Worm (Caenorhabditis elegans) whole organism, early embryonic: ENCODE data around the gene kin-18.

Experiments used
- B0310.2 ChIP-seq: sonication (generic microtip); optimal IDR thresholded peaks from 2 replicates; lab custom pipeline; 2016; ENCODE audit warnings: mild to moderate bottlenecking, missing genetic modification characterization, missing compliant biosample characterization
- F13C5.2 ChIP-seq: sonication (generic microtip); optimal IDR thresholded peaks from 2 replicates; lab custom pipeline; 2017; ENCODE audit warnings: mild to moderate bottlenecking, missing genetic modification characterization, inconsistent platforms, missing compliant biosample characterization
- aly-1 ChIP-seq: sonication (generic microtip); optimal IDR thresholded peaks from 2 replicates; lab custom pipeline; 2016; ENCODE audit warnings: missing genetic modification characterization, missing compliant biosample characterization
- ama-1 ChIP-seq: fragments of 150-350 bp; optimal IDR thresholded peaks from 2 replicates; lab custom pipeline; 2014
- ceh-13 ChIP-seq: fragments of 200-800 bp; sonication (Bioruptor generic); optimal IDR thresholded peaks from 2 replicates; lab custom pipeline; 2018; ENCODE audit warnings: mild to moderate bottlenecking, missing genetic modification characterization, missing compliant biosample characterization
- ceh-36 ChIP-seq: sonication (generic microtip); optimal IDR thresholded peaks from 2 replicates; lab custom pipeline; 2016; ENCODE audit warnings: missing genetic modification characterization, inconsistent platforms, missing compliant biosample characterization
- ets-7 ChIP-seq: sonication (generic microtip); optimal IDR thresholded peaks from 2 replicates; lab custom pipeline; 2016; ENCODE audit warnings: missing genotype, missing genetic modification characterization, missing compliant biosample characterization
- flt-1 ChIP-seq: fragments of 200-800 bp; sonication (Bioruptor generic); IDR thresholded peaks from 2 replicates; pipeline ENCODE4 v1.3.6; 2022; ENCODE audit warnings: missing genetic modification characterization, missing compliant biosample characterization
- hmbx-1 ChIP-seq: sonication (generic microtip); optimal IDR thresholded peaks from 2 replicates; lab custom pipeline; 2016; ENCODE audit warnings: mild to moderate bottlenecking, missing genetic modification characterization, missing compliant biosample characterization
- hmg-4 ChIP-seq: fragments of 200-800 bp; sonication (Bioruptor generic); optimal IDR thresholded peaks from 2 replicates; lab custom pipeline; 2018; ENCODE audit warnings: mild to moderate bottlenecking, missing genetic modification characterization, missing compliant biosample characterization
- hnd-1 ChIP-seq: sonication (generic microtip); optimal IDR thresholded peaks from 2 replicates; lab custom pipeline; 2016; ENCODE audit warnings: missing genetic modification characterization, missing compliant biosample characterization
- pes-1 ChIP-seq: fragments of 200-800 bp; sonication (Bioruptor generic); IDR thresholded peaks from 2 replicates; pipeline ENCODE4 v1.3.6; 2022; ENCODE audit warnings: missing genetic modification reagents, missing genetic modification characterization, missing compliant biosample characterization
- scrt-1 ChIP-seq: fragments of 200-800 bp; sonication (Bioruptor generic); IDR thresholded peaks from 2 replicates; pipeline ENCODE4 v1.3.6; 2022; ENCODE audit warnings: missing genetic modification characterization, missing compliant biosample characterization
- sea-1 ChIP-seq: fragments of 200-800 bp; sonication (Bioruptor generic); conservative IDR thresholded peaks from 2 replicates; pipeline ENCODE4 v1.3.6; 2022; ENCODE audit warnings: missing genetic modification characterization, missing compliant biosample characterization
- tbx-11 ChIP-seq: fragments of 200-800 bp; sonication (Bioruptor generic); IDR thresholded peaks from 2 replicates; pipeline ENCODE4 v1.3.6; 2022; ENCODE audit warnings: missing genetic modification characterization, missing compliant biosample characterization
- tbx-37 ChIP-seq: fragments of 200-800 bp; sonication (Bioruptor generic); conservative IDR thresholded peaks from 2 replicates; pipeline ENCODE4 v1.3.6; 2022; ENCODE audit warnings: missing genetic modification reagents, missing genetic modification characterization, missing compliant biosample characterization
- tra-4 ChIP-seq: sonication (generic microtip); optimal IDR thresholded peaks from 2 replicates; lab custom pipeline; 2017; ENCODE audit warnings: missing genetic modification characterization, missing compliant biosample characterization

The kin-18 gene

DNA sequence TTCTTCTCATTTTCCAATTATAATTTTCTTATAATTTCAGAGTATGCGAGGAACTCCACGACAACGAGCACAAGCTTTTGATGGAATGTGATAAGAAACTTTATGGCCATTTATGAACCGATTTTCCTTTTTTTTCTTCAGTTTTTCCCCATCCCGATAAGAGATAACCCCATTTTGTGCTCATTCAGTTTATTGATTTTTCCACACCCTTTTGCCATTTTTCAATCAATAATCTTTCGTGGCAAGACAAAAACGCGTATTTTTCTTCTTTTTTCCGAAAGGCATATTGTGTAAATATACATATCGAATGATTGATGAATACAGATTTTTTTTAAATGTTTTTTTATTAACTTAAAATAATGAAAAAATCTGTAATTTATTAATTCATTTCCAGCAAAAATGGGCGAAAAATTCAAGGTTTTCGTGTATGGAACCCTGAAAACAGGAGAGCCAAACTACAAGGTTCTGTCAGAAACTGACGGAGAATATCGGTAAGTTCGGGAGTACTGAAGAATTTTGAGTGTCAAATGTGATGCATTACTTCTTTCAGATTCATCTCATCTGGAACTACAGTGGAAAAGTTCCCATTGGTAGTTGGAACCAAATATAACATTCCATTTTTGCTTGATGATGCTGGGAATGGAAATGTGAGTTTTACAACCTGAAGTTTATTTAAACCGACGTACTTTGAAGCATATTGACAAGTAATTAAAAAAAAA lies 46.0 kb downstream of the kin-18 start, which contains the start of gene F42A10.9:
F42A10.9 (plus strand) TSS at position 321 of the 719 bp plus-strand sequence.
- TF ChIP-seq ceh-36, result no peak
- no peak for TF ChIP-seq pes-1 (GFP tag; lab: Robert Waterston, UW)
- no peak for TF ChIP-seq F13C5.2 (tag; lab: Kevin White, UChicago)
- TF ChIP-seq sea-1 (GFP tag; lab: Robert Waterston, UW), result no peak
- no peak for TF ChIP-seq hnd-1
- no peak for TF ChIP-seq ama-1 (lab: Kevin White, UChicago)
- TF ChIP-seq hmbx-1 (tag; lab: Kevin White, UChicago), result no peak
- no peak for TF ChIP-seq tbx-11
- TF ChIP-seq tbx-37 (GFP tag; lab: Robert Waterston, UW), result no peak
- TF ChIP-seq scrt-1 (GFP tag; lab: Robert Waterston, UW), result no peak
- TF ChIP-seq B0310.2 (tag; lab: Kevin White, UChicago), result no peak
- TF ChIP-seq flt-1, result no peak
- no peak for TF ChIP-seq tra-4

DNA sequence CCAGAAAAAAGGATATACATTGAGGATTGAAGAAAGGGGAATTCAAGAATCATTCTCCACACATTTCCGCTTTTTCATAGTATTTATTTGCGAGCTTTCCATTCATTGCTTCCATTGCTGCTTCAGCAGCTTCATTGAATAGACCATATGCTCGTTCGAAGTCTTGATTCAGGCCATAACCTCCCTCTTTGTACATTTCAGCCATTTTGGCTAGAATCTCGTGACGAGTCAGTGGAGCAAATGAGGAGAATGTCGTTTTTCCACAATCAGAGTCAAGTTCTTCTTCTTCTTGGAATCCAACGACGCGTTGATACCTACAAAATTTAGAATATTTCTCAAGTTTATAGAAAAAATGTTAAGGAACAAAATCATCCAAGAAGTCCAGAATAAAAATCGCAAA lies 46.8 kb downstream of the kin-18 start:
- TF ChIP-seq hmbx-1 (tag; lab: Kevin White, UChicago) (no peak), tra-4 (no peak), hmg-4 (GFP tag; lab: Kevin White, UChicago) (no peak), tbx-11 (no peak), scrt-1 (GFP tag; lab: Robert Waterston, UW) (no peak), ceh-13 (no peak), sea-1 (GFP tag; lab: Robert Waterston, UW) (no peak), tbx-37 (GFP tag; lab: Robert Waterston, UW) (no peak), ets-7 (tag; lab: Kevin White, UChicago) (no peak)

DNA sequence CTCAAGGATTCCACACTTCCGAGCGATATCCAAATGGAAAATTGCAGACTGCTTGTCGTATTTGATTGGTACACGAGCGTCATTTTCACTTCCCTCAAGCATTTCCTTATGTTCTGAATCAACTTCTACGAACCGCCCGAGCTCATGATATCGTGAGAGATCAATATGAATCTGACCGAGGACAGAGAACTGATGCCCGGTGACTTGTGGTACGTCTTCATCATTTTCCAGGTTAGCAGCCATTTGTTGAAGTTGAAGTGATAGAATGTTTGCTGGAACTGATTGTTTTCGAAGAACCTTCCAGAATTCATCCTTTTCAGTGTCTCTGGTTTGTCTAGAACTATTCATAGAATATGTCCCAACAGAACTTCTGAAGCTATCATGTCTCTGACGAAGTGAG lies 48.2 kb downstream of the kin-18 start:
- TF ChIP-seq flt-1, result no peak
- TF ChIP-seq scrt-1 (GFP tag; lab: Robert Waterston, UW), result no peak
- TF ChIP-seq ceh-36, result no peak
- TF ChIP-seq F13C5.2 (tag; lab: Kevin White, UChicago), result no peak
- no peak for TF ChIP-seq aly-1 (tag; lab: Kevin White, UChicago)
- TF ChIP-seq sea-1 (GFP tag; lab: Robert Waterston, UW), result no peak
- no peak for TF ChIP-seq tra-4
- TF ChIP-seq hmbx-1 (tag; lab: Kevin White, UChicago), result no peak
- no peak for TF ChIP-seq tbx-11
- TF ChIP-seq ceh-13, result no peak

DNA sequence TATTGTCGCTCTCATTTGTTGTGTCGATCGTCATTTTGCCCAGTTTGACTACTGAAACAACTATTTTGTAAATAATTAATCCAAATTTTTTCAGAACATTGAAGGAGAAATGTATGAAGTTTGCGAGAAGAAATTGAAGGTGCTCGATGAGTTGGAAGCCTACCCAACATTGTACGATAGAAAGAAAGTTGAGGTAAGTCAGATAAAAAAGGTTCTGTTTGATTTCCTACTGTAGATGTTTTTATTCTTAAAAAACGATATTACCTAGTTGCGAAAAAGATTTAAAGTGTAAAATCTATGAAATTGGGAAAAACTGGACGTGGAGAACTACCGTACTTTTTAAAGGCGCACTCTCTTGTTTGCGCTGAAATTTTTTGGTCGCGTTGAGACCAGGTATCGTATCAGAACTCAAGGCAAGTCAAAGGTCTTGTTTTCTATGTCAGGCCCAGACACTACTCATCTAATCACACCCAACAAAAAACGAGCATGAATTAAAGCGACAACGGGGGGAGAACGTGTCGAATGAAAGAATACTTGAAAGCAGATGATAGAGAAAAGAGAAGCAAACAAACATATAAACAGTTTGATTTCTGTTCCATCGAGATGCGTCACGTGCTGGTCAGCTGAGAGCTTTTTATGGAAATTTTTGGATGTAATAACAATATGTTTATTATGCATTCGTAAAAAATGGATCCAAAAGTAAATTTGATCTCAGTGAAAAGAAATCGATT lies 50.2 kb downstream of the kin-18 start, which contains the start of gene efk-1:
efk-1 (minus strand) TSS at position 51 of the 731 bp plus-strand sequence.
- TF ChIP-seq ceh-36 (no peak), aly-1 (tag; lab: Kevin White, UChicago) (no peak), B0310.2 (tag; lab: Kevin White, UChicago) (no peak), F13C5.2 (tag; lab: Kevin White, UChicago) (no peak), tra-4 (no peak), ceh-13 (no peak), ama-1 (lab: Kevin White, UChicago) (no peak), tbx-37 (GFP tag; lab: Robert Waterston, UW) (no peak), hnd-1 (no peak), flt-1 (no peak), hmg-4 (GFP tag; lab: Kevin White, UChicago) (no peak)

DNA sequence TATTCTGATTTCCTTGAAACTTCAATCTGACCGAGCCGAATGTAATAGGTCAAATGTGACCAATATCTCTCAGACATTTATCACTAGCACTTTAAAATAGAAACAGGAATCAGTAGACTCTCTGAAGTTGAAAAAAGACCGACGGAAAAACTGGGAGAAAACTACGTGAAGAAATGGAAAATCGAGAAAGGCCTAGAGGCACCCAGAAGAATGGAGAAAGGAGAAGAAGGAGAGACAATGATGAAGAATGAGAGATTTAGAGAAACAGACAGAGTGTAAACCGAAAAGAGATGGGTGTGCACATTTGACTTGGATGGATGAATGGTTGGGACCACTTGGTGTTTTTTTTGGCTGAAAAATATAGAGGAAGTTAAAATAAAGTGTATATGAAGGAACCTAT lies 51.6 kb downstream of the kin-18 start:
- TF ChIP-seq F13C5.2 (tag; lab: Kevin White, UChicago) (peak; percentile 12), hnd-1 (no peak)

DNA sequence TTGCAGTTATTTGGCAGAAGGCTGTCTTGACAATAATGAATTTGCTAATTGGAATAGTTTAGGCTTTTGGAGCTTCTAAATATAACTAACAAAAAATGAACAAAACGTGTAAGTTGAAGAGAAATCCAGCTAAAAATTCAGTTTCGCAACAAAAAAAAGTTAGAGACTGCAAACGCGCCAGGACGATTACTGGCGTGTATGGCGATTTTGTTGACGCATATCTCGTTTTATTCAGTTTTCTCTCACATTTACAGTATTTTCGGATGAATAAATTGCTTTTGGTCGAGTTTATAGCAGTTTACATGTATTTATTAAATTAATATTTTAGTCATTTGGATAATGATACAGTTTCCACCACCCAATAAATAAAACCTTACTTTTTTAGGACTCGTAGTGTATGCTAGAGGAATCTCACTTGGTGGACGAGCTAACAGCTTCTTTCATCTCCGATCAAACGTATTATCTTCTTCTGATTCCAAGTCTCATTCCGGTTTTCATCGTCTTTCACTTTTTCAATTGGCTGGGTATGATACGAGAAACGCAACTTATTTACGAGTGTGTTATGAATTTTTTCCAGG lies 54.7 kb downstream of the kin-18 start, which contains the start of the genes abcf-3 and F42A10.5:
abcf-3 (plus strand) TSS at position 384 of the 578 bp plus-strand sequence.
F42A10.5 (minus strand) TSS at position 458 of the 578 bp plus-strand sequence.
- TF ChIP-seq ceh-36, result no peak
- no peak for TF ChIP-seq sea-1 (GFP tag; lab: Robert Waterston, UW)
- no peak for TF ChIP-seq tbx-11
- TF ChIP-seq ets-7 (tag; lab: Kevin White, UChicago), result no peak
- no peak for TF ChIP-seq ceh-13
- TF ChIP-seq scrt-1 (GFP tag; lab: Robert Waterston, UW), result no peak
- TF ChIP-seq aly-1 (tag; lab: Kevin White, UChicago), result no peak
- no peak for TF ChIP-seq hmbx-1 (tag; lab: Kevin White, UChicago)
- TF ChIP-seq pes-1 (GFP tag; lab: Robert Waterston, UW), result no peak
- TF ChIP-seq hnd-1, result no peak
- TF ChIP-seq B0310.2 (tag; lab: Kevin White, UChicago), result no peak
- no peak for TF ChIP-seq tbx-37 (GFP tag; lab: Robert Waterston, UW)
- no peak for TF ChIP-seq flt-1
- TF ChIP-seq ama-1 (lab: Kevin White, UChicago), result no peak
- no peak for TF ChIP-seq hmg-4 (GFP tag; lab: Kevin White, UChicago)
